Worm (Caenorhabditis elegans): Measurements from ENCODE around the gene C29E4.9.
A peak's percentile ranks its signal among the peaks of the same experiment; 100 is the strongest.

Gene C29E4.9

DNA sequence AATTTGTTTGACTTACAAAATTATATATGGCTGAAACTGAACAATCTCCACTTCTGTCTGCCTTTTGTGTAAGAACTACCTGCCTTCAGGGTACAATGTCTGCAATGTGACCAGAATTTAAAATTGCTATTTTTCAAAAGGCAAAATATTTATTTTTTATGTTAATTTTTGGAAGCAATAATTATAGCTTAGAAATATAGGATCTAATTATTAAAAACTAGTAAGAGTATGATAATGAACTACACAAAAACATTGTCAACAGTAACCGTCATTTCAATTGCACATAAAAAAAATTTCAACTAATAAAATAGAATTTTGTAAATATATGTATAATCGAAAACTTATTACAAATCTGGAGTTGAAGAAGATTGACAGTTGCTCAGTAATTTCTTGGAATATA lies at the start of gene C29E4.9:
TSS of gene C29E4.9 (minus strand) at position 101 of the 400 bp plus-strand sequence.
- TF ChIP-seq ztf-3 (GFP tag; optimal IDR thresholded peaks at IDR 0.05) (no peak), B0261.1 (tag; optimal IDR thresholded peaks at IDR 0.05) (no peak), lag-1 (GFP tag; IDR thresholded peaks at IDR 0.05) (no peak), hmg-1.2 (GFP tag; IDR thresholded peaks at IDR 0.05) (no peak), ccch-3 (GFP tag; optimal IDR thresholded peaks at IDR 0.05) (no peak), Y53G8AR.9 (GFP tag; conservative IDR thresholded peaks at IDR 0.05) (no peak)

DNA sequence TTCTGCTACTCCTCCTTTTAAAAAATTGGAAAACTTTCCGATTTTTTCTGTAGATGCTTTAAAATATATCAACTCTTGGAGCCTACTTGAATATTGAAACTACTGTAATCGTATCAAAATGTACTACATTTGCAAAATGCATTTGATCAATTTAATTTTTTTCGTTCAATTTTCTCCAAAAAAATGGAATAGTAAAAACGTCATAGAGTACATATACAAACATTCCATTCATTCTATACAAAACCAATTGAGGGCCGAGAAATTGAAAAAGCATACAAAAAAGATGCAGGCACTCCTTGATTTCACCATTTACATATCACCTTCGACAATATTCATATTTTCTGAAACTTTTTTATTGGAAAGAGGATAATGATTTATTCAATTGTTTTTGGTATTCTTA lies 47.2 kb upstream of the C29E4.9 start, which contains the start of gene C06G4.6:
TSS of gene C06G4.6 (plus strand) at position 301 of the 400 bp plus-strand sequence.
- TF ChIP-seq unc-62 (GFP tag; optimal IDR thresholded peaks at IDR 0.05) (no peak), attf-5 (GFP tag; optimal IDR thresholded peaks at IDR 0.05) (no peak), hmg-1.2 (GFP tag; IDR thresholded peaks at IDR 0.05) (no peak), Y53G8AR.9 (GFP tag; conservative IDR thresholded peaks at IDR 0.05) (no peak), madf-3 (GFP tag; IDR thresholded peaks at IDR 0.05) (no peak), hlh-26 (GFP tag; conservative IDR thresholded peaks at IDR 0.05) (no peak), ceh-27 (GFP tag; optimal IDR thresholded peaks at IDR 0.05) (no peak), athp-1 (tag; optimal IDR thresholded peaks at IDR 0.05) (no peak), B0019.2 (GFP tag; conservative IDR thresholded peaks at IDR 0.05) (no peak), nhr-27 (tag; optimal IDR thresholded peaks at IDR 0.05) (no peak), ztf-3 (GFP tag; optimal IDR thresholded peaks at IDR 0.05) (no peak), ekl-4 (GFP tag; IDR thresholded peaks at IDR 0.05) (no peak), sea-2 (GFP tag; IDR thresholded peaks at IDR 0.05) (no peak), let-607 (tag; optimal IDR thresholded peaks at IDR 0.05) (no peak), ceh-100 (GFP tag; IDR thresholded peaks at IDR 0.05) (no peak), egrh-3 (GFP tag; IDR thresholded peaks at IDR 0.05) (no peak), B0261.1 (tag; optimal IDR thresholded peaks at IDR 0.05) (no peak), snpc-3.4 (tag; optimal IDR thresholded peaks at IDR 0.05) (no peak), ama-1 (optimal IDR thresholded peaks at IDR 0.05) (no peak), ama-1 (GFP tag; optimal IDR thresholded peaks at IDR 0.05) (no peak), cebp-1 (GFP tag; IDR thresholded peaks at IDR 0.05) (no peak), cebp-1 (tag; optimal IDR thresholded peaks at IDR 0.05) (no peak)

ce11 chrIII:8001557-8001956 lies 44.7 kb upstream of the C29E4.9 start:
- TF ChIP-seq ztf-25 (GFP tag; IDR thresholded peaks at IDR 0.05) (no peak), dox-1 (GFP tag; IDR thresholded peaks at IDR 0.05) (no peak), lin-54 (GFP tag; optimal IDR thresholded peaks at IDR 0.05) (no peak), nfya-2 (GFP tag; IDR thresholded peaks at IDR 0.05) (no peak), rec-8 (tag; optimal IDR thresholded peaks at IDR 0.05) (no peak)

ce11 chrIII:7997447-7998046 lies 40.7 kb upstream of the C29E4.9 start:
- TF ChIP-seq hmg-1.2 (GFP tag; IDR thresholded peaks at IDR 0.05) (peak; percentile 48; the same call in 1 of the 2 replicates), snpc-4 (GFP tag; optimal IDR thresholded peaks at IDR 0.05) (no peak), snpc-4 (tag; optimal IDR thresholded peaks at IDR 0.05) (peak in 2 of 4 experiments; percentile 77 to 89), ztf-26 (tag; optimal IDR thresholded peaks at IDR 0.05) (no peak), attf-3 (GFP tag; conservative IDR thresholded peaks at IDR 0.05) (no peak), snpc-1.1 (tag; optimal IDR thresholded peaks at IDR 0.05; ENCODE audit: insufficient read depth) (peak; percentile 61)

Measured in whole organism, young adult.